Fruit fly (Drosophila melanogaster) whole organism, embryonic: ENCODE measurements around the gene CG10185.

ENCODE experiments used
- Ada2b ChIP-seq: fragments of 200-800 bp; sonication (Bioruptor generic); IDR thresholded peaks from 2 replicates; pipeline ENCODE4 v1.3.6; 2022; ENCODE audit warnings: missing biosample characterization, missing genetic modification characterization
- CG10565 ChIP-seq: fragments of 200-800 bp; sonication (Bioruptor generic); optimal IDR thresholded peaks from 3 replicates; lab custom pipeline; 2016; ENCODE audit warnings: missing biosample characterization, mild to moderate bottlenecking, missing genetic modification characterization
- CG10654 ChIP-seq: fragments of 200-800 bp; sonication (Bioruptor generic); optimal IDR thresholded peaks from 2 replicates; lab custom pipeline; 2016; ENCODE audit warnings: missing biosample characterization, missing genetic modification characterization
- CG11085 ChIP-seq: fragments of 200-800 bp; sonication (Bioruptor generic); IDR thresholded peaks from 2 replicates; pipeline ENCODE4 v1.3.6; 2022; ENCODE audit warnings: missing biosample characterization, missing genetic modification characterization
- CG12219 ChIP-seq: fragments of 200-800 bp; sonication (Bioruptor generic); optimal IDR thresholded peaks from 3 replicates; lab custom pipeline; 2018; ENCODE audit warnings: missing biosample characterization, mild to moderate bottlenecking, missing genetic modification characterization
- CG12299 ChIP-seq: fragments of 200-800 bp; sonication (Bioruptor generic); optimal IDR thresholded peaks from 2 replicates; lab custom pipeline; 2018; ENCODE audit warnings: missing biosample characterization, mild to moderate bottlenecking, missing genetic modification characterization
- CG13624 ChIP-seq: fragments of 200-800 bp; sonication (Bioruptor generic); optimal IDR thresholded peaks from 2 replicates; lab custom pipeline; 2016; ENCODE audit warnings: missing biosample characterization, missing genetic modification characterization
- CG14965 ChIP-seq: fragments of 200-800 bp; sonication (Bioruptor generic); optimal IDR thresholded peaks from 2 replicates; lab custom pipeline; 2016; ENCODE audit warnings: missing biosample characterization, missing genetic modification characterization, borderline replicate concordance
- CG15269 ChIP-seq: fragments of 200-800 bp; sonication (Bioruptor generic); optimal IDR thresholded peaks from 2 replicates; lab custom pipeline; 2018; ENCODE audit warnings: missing biosample characterization, mild to moderate bottlenecking, missing genetic modification characterization, moderate library complexity
- CG1647 ChIP-seq: fragments of 200-800 bp; sonication (Bioruptor generic); optimal IDR thresholded peaks from 3 replicates; lab custom pipeline; 2016; ENCODE audit warnings: missing biosample characterization, missing genetic modification characterization
- CG16779 ChIP-seq: fragments of 200-800 bp; sonication (Bioruptor generic); IDR thresholded peaks from 2 replicates; pipeline ENCODE4 v1.3.6; 2022; ENCODE audit warnings: missing biosample characterization, missing genetic modification characterization
- CG2712 ChIP-seq: fragments of 200-800 bp; optimal IDR thresholded peaks from 3 replicates; lab custom pipeline; 2019; ENCODE audit warnings: missing biosample characterization, mild to moderate bottlenecking, missing genetic modification characterization, moderate library complexity
- CG34376 ChIP-seq: fragments of 200-800 bp; sonication (Bioruptor generic); optimal IDR thresholded peaks from 2 replicates; lab custom pipeline; 2018; ENCODE audit warnings: missing biosample characterization, mild to moderate bottlenecking, missing genetic modification characterization
- CG34422 ChIP-seq: fragments of 200-800 bp; sonication (Bioruptor generic); IDR thresholded peaks from 3 replicates; pipeline ENCODE4 v1.3.6; 2022; ENCODE audit warnings: missing biosample characterization, missing genetic modification characterization
- CG4328 ChIP-seq: fragments of 200-800 bp; sonication (Bioruptor generic); optimal IDR thresholded peaks from 3 replicates; lab custom pipeline; 2017; ENCODE audit warnings: missing biosample characterization, missing genetic modification reagents, missing genetic modification characterization
- CG6765 ChIP-seq: fragments of 200-800 bp; sonication (Bioruptor generic); optimal IDR thresholded peaks from 3 replicates; lab custom pipeline; 2017; ENCODE audit warnings: missing biosample characterization, mild to moderate bottlenecking, missing genetic modification characterization
- CG6813 ChIP-seq: fragments of 200-800 bp; sonication (Bioruptor generic); optimal IDR thresholded peaks from 2 replicates; lab custom pipeline; 2017; ENCODE audit warnings: missing biosample characterization, missing genetic modification characterization, mild to moderate bottlenecking, moderate library complexity, missing genetic modification reagents
- CG7357 ChIP-seq: fragments of 200-800 bp; sonication (Bioruptor generic); IDR thresholded peaks from 3 replicates; pipeline ENCODE4 v1.3.6; 2022; ENCODE audit warnings: missing biosample characterization, missing genetic modification characterization
- CG8924 ChIP-seq: fragments of 200-800 bp; optimal IDR thresholded peaks from 3 replicates; lab custom pipeline; 2019; ENCODE audit warnings: missing biosample characterization, mild to moderate bottlenecking, missing genetic modification characterization, moderate library complexity
- Dip3 ChIP-seq: fragments of 200-800 bp; sonication (Bioruptor generic); optimal IDR thresholded peaks from 3 replicates; lab custom pipeline; 2016; ENCODE audit warnings: missing biosample characterization, missing genetic modification characterization
- Ets65A ChIP-seq: fragments of 200-800 bp; sonication (Bioruptor generic); peaks from one replicate; lab custom pipeline; 2016; ENCODE audit warnings: missing biosample characterization, missing genetic modification characterization
- GATAe ChIP-seq: fragments of 200-800 bp; sonication (Bioruptor generic); conservative IDR thresholded peaks from 2 replicates; pipeline ENCODE4 v1.3.6; 2022; ENCODE audit warnings: missing biosample characterization, missing genetic modification characterization
- Gug ChIP-seq: fragments of 200-800 bp; sonication (Bioruptor generic); IDR thresholded peaks from 4 replicates; pipeline ENCODE4 v1.3.6; 2022; ENCODE audit warnings: missing biosample characterization, missing genetic modification characterization
- H15 ChIP-seq: fragments of 200-800 bp; sonication (Bioruptor generic); IDR thresholded peaks from 3 replicates; pipeline ENCODE4 v1.3.6; 2022; ENCODE audit warnings: missing biosample characterization, missing genetic modification characterization
- Hey ChIP-seq: fragments of 200-800 bp; sonication (Bioruptor generic); optimal IDR thresholded peaks from 3 replicates; lab custom pipeline; 2018; ENCODE audit warnings: missing biosample characterization, mild to moderate bottlenecking, missing genetic modification characterization
- Hr78 ChIP-seq, 2 experiments: fragments of 200-800 bp in 1 of 2; fragments of >200 bp in 1 of 2; sonication (Bioruptor generic) in 1 of 2; optimal IDR thresholded peaks; 2 replicates each; lab custom pipeline; 2017 to 2019; ENCODE audit warnings: missing biosample characterization in 2 of 2, missing genetic modification characterization in 2 of 2, mild to moderate bottlenecking in 1 of 2, moderate library complexity in 1 of 2
- Med ChIP-seq: fragments of 200-800 bp; sonication (Bioruptor generic); peaks from one replicate; lab custom pipeline; 2016; ENCODE audit warnings: missing biosample characterization, missing genetic modification characterization, mild to moderate bottlenecking, inconsistent platforms, moderate library complexity
- Nf-YA ChIP-seq: fragments of 200-800 bp; sonication (Bioruptor generic); IDR thresholded peaks from 2 replicates; pipeline ENCODE4 v1.3.6; 2022; ENCODE audit warnings: missing biosample characterization, missing genetic modification characterization
- Nf-YB ChIP-seq: fragments of 200-800 bp; sonication (Bioruptor generic); optimal IDR thresholded peaks from 3 replicates; lab custom pipeline; 2019; ENCODE audit warnings: missing biosample characterization, mild to moderate bottlenecking, missing genetic modification characterization, moderate library complexity
- Nf-YC ChIP-seq: fragments of 200-800 bp; optimal IDR thresholded peaks from 3 replicates; lab custom pipeline; 2019; ENCODE audit warnings: missing biosample characterization, mild to moderate bottlenecking, missing genetic modification characterization, moderate library complexity
- NfI ChIP-seq: fragments of 200-800 bp; sonication (Bioruptor generic); optimal IDR thresholded peaks from 3 replicates; lab custom pipeline; 2018; ENCODE audit warnings: missing biosample characterization, mild to moderate bottlenecking, missing genetic modification characterization, moderate library complexity
- Poxn ChIP-seq: fragments of 200-800 bp; sonication (Bioruptor generic); IDR thresholded peaks from 2 replicates; pipeline ENCODE4 v1.3.6; 2022; ENCODE audit warnings: missing biosample characterization, missing genetic modification characterization
- YL-1 ChIP-seq: fragments of 200-800 bp; sonication (Bioruptor generic); optimal IDR thresholded peaks from 3 replicates; lab custom pipeline; 2017; ENCODE audit warnings: missing biosample characterization, mild to moderate bottlenecking, missing genetic modification characterization
- ash1 ChIP-seq: fragments of 200-800 bp; sonication (Bioruptor generic); optimal IDR thresholded peaks from 2 replicates; lab custom pipeline; 2018; ENCODE audit warnings: missing biosample characterization, mild to moderate bottlenecking, missing genetic modification characterization
- cas ChIP-seq: fragments of 200-800 bp; sonication (Bioruptor generic); IDR thresholded peaks from 2 replicates; pipeline ENCODE4 v1.3.6; 2022; ENCODE audit warnings: missing biosample characterization, missing genetic modification characterization
- cwo ChIP-seq: fragments of 200-800 bp; sonication (Bioruptor generic); optimal IDR thresholded peaks from 3 replicates; lab custom pipeline; 2017; ENCODE audit warnings: missing biosample characterization, missing genetic modification characterization, mild to moderate bottlenecking, moderate library complexity, missing genetic modification reagents
- disco-r ChIP-seq: fragments of 200-800 bp; sonication (Bioruptor generic); optimal IDR thresholded peaks from 2 replicates; lab custom pipeline; 2016; ENCODE audit warnings: missing biosample characterization, missing genetic modification characterization
- eve ChIP-seq, 2 experiments: fragments of >200 bp; optimal IDR thresholded peaks; 2 replicates each; lab custom pipeline; 2017; ENCODE audit warnings: missing biosample characterization in 2 of 2, missing genetic modification characterization in 2 of 2
- gcm ChIP-seq: fragments of 200-800 bp; sonication (Bioruptor generic); optimal IDR thresholded peaks from 2 replicates; lab custom pipeline; 2019; ENCODE audit warnings: missing biosample characterization, mild to moderate bottlenecking, missing genetic modification characterization, moderate library complexity
- grn ChIP-seq: fragments of 200-800 bp; sonication (Bioruptor generic); optimal IDR thresholded peaks from 3 replicates; lab custom pipeline; 2017; ENCODE audit warnings: missing biosample characterization, missing genetic modification characterization
- lbe ChIP-seq: fragments of 200-800 bp; sonication (Bioruptor generic); optimal IDR thresholded peaks from 2 replicates; lab custom pipeline; 2016; ENCODE audit warnings: missing biosample characterization, mild to moderate bottlenecking, missing genetic modification characterization
- mirr ChIP-seq: fragments of 200-800 bp; sonication (Bioruptor generic); optimal IDR thresholded peaks from 3 replicates; lab custom pipeline; 2018; ENCODE audit warnings: missing biosample characterization, mild to moderate bottlenecking, missing genetic modification characterization
- nmo ChIP-seq: fragments of 200-800 bp; sonication (Bioruptor generic); optimal IDR thresholded peaks from 2 replicates; lab custom pipeline; 2018; ENCODE audit warnings: missing biosample characterization, mild to moderate bottlenecking, missing genetic modification characterization, moderate library complexity
- repo ChIP-seq: fragments of 200-800 bp; sonication (Bioruptor generic); optimal IDR thresholded peaks from 2 replicates; lab custom pipeline; 2016; ENCODE audit warnings: missing biosample characterization, missing genetic modification characterization
- seq ChIP-seq: fragments of 200-800 bp; sonication (Bioruptor generic); IDR thresholded peaks from 2 replicates; pipeline ENCODE4 v1.3.6; 2022; ENCODE audit warnings: missing biosample characterization, missing genetic modification characterization
- slp2 ChIP-seq: fragments of 200-800 bp; sonication (Bioruptor generic); optimal IDR thresholded peaks from 2 replicates; lab custom pipeline; 2016; ENCODE audit warnings: missing biosample characterization, missing genetic modification characterization
- stwl ChIP-seq: fragments of 200-800 bp; sonication (Bioruptor generic); optimal IDR thresholded peaks from 3 replicates; lab custom pipeline; 2018; ENCODE audit warnings: missing biosample characterization, mild to moderate bottlenecking, missing genetic modification characterization, moderate library complexity

Gene CG10185

dm6 chr3R:16014573-16014972 is 52.8 kb downstream of the CG10185 start:
- TF ChIP-seq mirr (GFP tag; lab: Kevin White, UChicago), result peak; percentile 60
- TF ChIP-seq Hr78 (GFP tag; optimal IDR thresholded peaks at IDR 0.05; lab: Kevin White, UChicago), result peak in 1 of 2 experiments; percentile 1
- peak; percentile 6 for TF ChIP-seq gcm (GFP tag; lab: Kevin White, UChicago)
- TF ChIP-seq CG34376 (GFP tag; lab: Kevin White, UChicago), result peak; percentile 52
- 0 out of 3 replicates have a peak, but pooled peaks have one; percentile 19 for TF ChIP-seq CG7357 (GFP tag; lab: Robert Waterston, UW)
- TF ChIP-seq Hey (tag; lab: Kevin White, UChicago), result peak; percentile 83
- no peak for TF ChIP-seq CG14965 (GFP tag; lab: Kevin White, UChicago)
- TF ChIP-seq cwo (GFP tag; lab: Kevin White, UChicago), result peak; percentile 90
- TF ChIP-seq CG2712 (tag; lab: Kevin White, UChicago), result no peak
- no peak for TF ChIP-seq CG11085 (GFP tag; lab: Robert Waterston, UW)
- peak; percentile 2 for TF ChIP-seq Med (GFP tag; lab: Kevin White, UChicago)
- peak; percentile 77 for TF ChIP-seq grn (GFP tag; lab: Kevin White, UChicago)
- peak; percentile 86 for TF ChIP-seq GATAe (GFP tag; lab: Robert Waterston, UW)

dm6 chr3R:16013580-16013979 is 53.8 kb downstream of the CG10185 start:
- TF ChIP-seq CG10565, result no peak
- no peak for TF ChIP-seq repo (GFP tag; lab: Kevin White, UChicago)
- peak; percentile 58; the same call in 1 of the 2 replicates for TF ChIP-seq seq (GFP tag; lab: Robert Waterston, UW)
- peak; percentile 94 for TF ChIP-seq Nf-YB (GFP tag; lab: Kevin White, UChicago)
- peak; percentile 90 for TF ChIP-seq Nf-YC (tag; lab: Kevin White, UChicago)
- peak; percentile 38 for TF ChIP-seq Ets65A (GFP tag; lab: Kevin White, UChicago)
- TF ChIP-seq eve (GFP tag; optimal IDR thresholded peaks at IDR 0.05; lab: Kevin White, UChicago), result no peak

dm6 chr3R:16011698-16012332 is 55.6 kb downstream of the CG10185 start:
- TF ChIP-seq ash1 (GFP tag; lab: Kevin White, UChicago), result peak; percentile 33
- TF ChIP-seq YL-1 (GFP tag; lab: Kevin White, UChicago), result no peak
- no peak for TF ChIP-seq Dip3
- no peak for TF ChIP-seq CG8924 (tag; lab: Kevin White, UChicago)
- TF ChIP-seq H15, result no peak
- no peak for TF ChIP-seq Ada2b (GFP tag; lab: Robert Waterston, UW)
- peak; percentile 23 for TF ChIP-seq CG12219
- TF ChIP-seq CG12299 (tag; lab: Kevin White, UChicago), result no peak
- TF ChIP-seq CG34422, result no peak
- no peak for TF ChIP-seq Poxn (GFP tag; lab: Robert Waterston, UW)
- no peak for TF ChIP-seq CG1647 (GFP tag; lab: Kevin White, UChicago)
- no peak for TF ChIP-seq CG13624 (GFP tag; lab: Kevin White, UChicago)
- no peak for TF ChIP-seq CG6765
- no peak for TF ChIP-seq cas (GFP tag; lab: Robert Waterston, UW)
- TF ChIP-seq CG16779 (GFP tag; lab: Robert Waterston, UW), result no peak
- TF ChIP-seq stwl (tag; lab: Kevin White, UChicago), result no peak
- no peak for TF ChIP-seq slp2
- no peak for TF ChIP-seq CG6813 (GFP tag; lab: Kevin White, UChicago)
- TF ChIP-seq nmo (GFP tag; lab: Kevin White, UChicago), result no peak
- TF ChIP-seq NfI, result peak; percentile 11
- no peak for TF ChIP-seq lbe
- no peak for TF ChIP-seq CG10654 (GFP tag; lab: Kevin White, UChicago)
- TF ChIP-seq CG14965 (GFP tag; lab: Kevin White, UChicago), result no peak
- no peak for TF ChIP-seq disco-r (GFP tag; lab: Kevin White, UChicago)
- no peak for TF ChIP-seq Gug
- no peak for TF ChIP-seq Nf-YA
- TF ChIP-seq CG15269, result peak; percentile 13
- TF ChIP-seq CG4328 (GFP tag; lab: Kevin White, UChicago), result peak; percentile 20
